Worm (Caenorhabditis elegans): ENCODE data around the gene lin-23.

DNA sequence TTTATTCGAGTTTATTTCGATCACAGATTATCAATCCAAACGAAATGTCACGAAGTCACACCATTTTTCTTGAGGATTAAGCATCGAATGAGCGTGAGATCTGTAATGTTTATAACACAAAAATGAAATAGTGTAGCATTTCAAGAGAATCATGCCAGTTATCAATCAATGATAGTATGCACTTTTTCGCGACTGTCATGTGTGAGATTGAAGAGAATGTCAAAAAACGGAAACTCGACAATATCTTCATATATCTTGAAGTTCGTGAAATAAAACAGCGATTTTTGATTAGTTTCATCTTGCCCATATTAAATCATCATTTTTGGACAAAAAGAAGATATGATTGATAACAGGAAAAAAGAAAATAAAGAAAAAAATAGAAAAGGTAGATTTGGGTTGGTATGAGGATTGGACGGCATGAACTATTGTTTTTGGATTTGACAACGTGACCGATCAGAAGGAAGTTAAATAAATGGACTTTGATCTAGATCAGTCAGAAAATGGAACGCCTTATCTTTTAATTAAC, 8.0 kb downstream of the lin-23 start:
- TF ChIP-seq daf-8 (GFP tag; IDR thresholded peaks at IDR 0.05) (no peak), hlh-11 (tag; optimal IDR thresholded peaks at IDR 0.05) (no peak), dve-1 (tag; optimal IDR thresholded peaks at IDR 0.05; ENCODE audit: insufficient read depth) (no peak), skn-1 (tag; optimal IDR thresholded peaks at IDR 0.05) (no peak), F10B5.3 (tag; optimal IDR thresholded peaks at IDR 0.05) (no peak), dpl-1 (GFP tag; optimal IDR thresholded peaks at IDR 0.05) (no peak), aly-2 (tag; optimal IDR thresholded peaks at IDR 0.05) (no peak), fkh-10 (GFP tag; optimal IDR thresholded peaks at IDR 0.05) (no peak), lin-15B (tag; optimal IDR thresholded peaks at IDR 0.05) (no peak), snpc-4 (tag; optimal IDR thresholded peaks at IDR 0.05) (no peak), ama-1 (optimal IDR thresholded peaks at IDR 0.05) (no peak), ceh-82 (tag; optimal IDR thresholded peaks at IDR 0.05) (no peak), daf-16 (GFP tag; optimal IDR thresholded peaks at IDR 0.05) (no peak), daf-16 (tag; optimal IDR thresholded peaks at IDR 0.05) (no peak)

Measured in whole organism, L4 larva.